Worm (Caenorhabditis elegans) whole organism, L2 larva: ENCODE data around the gene ZK1098.6.

Source experiments
- C34F6.9 ChIP-seq: fragments of 150-350 bp; optimal IDR thresholded peaks from 2 replicates; lab custom pipeline; 2014; ENCODE audit warnings: missing biosample characterization, missing genetic modification characterization
- F13H6.1 ChIP-seq: sonication (generic microtip); optimal IDR thresholded peaks from 2 replicates; lab custom pipeline; 2016; ENCODE audit warnings: missing genetic modification characterization, missing compliant biosample characterization
- R02D3.7 ChIP-seq: fragments of 150-350 bp; optimal IDR thresholded peaks from 2 replicates; lab custom pipeline; 2014; ENCODE audit warnings: missing biosample characterization, missing genetic modification characterization
- Y55F3AM.14 ChIP-seq: fragments of 200-800 bp; sonication (Bioruptor generic); optimal IDR thresholded peaks from 2 replicates; lab custom pipeline; 2018; ENCODE audit warnings: mild to moderate bottlenecking, missing genetic modification characterization, missing compliant biosample characterization
- ZK546.5 ChIP-seq: sonication (generic microtip); optimal IDR thresholded peaks from 2 replicates; lab custom pipeline; 2017; ENCODE audit warnings: missing biosample characterization, missing genetic modification characterization
- alr-1 ChIP-seq: fragments of 150-350 bp; optimal IDR thresholded peaks from 2 replicates; lab custom pipeline; 2014; ENCODE audit warnings: missing biosample characterization, missing genetic modification characterization
- aly-2 ChIP-seq: fragments of 150-350 bp; optimal IDR thresholded peaks from 2 replicates; lab custom pipeline; 2014; ENCODE audit warnings: missing biosample characterization, missing genetic modification characterization
- ama-1 ChIP-seq: fragments of 150-350 bp; optimal IDR thresholded peaks from 2 replicates; lab custom pipeline; 2018; ENCODE audit warnings: inconsistent platforms
- blmp-1 ChIP-seq: sonication (generic microtip); optimal IDR thresholded peaks from 2 replicates; lab custom pipeline; 2017; ENCODE audit warnings: missing genetic modification characterization, mild to moderate bottlenecking, missing compliant biosample characterization, antibody characterized with exemption, moderate library complexity; ENCODE audit not compliant: insufficient read depth
- ceh-82 ChIP-seq: fragments of 150-350 bp; optimal IDR thresholded peaks from 2 replicates; lab custom pipeline; 2014; ENCODE audit warnings: missing biosample characterization, missing genetic modification characterization
- crh-2 ChIP-seq: sonication (generic microtip); optimal IDR thresholded peaks from 2 replicates; lab custom pipeline; 2017; ENCODE audit warnings: missing biosample characterization, missing genetic modification characterization
- dmd-4 ChIP-seq: sonication (generic microtip); optimal IDR thresholded peaks from 2 replicates; lab custom pipeline; 2017; ENCODE audit warnings: missing biosample characterization, missing genetic modification characterization
- egl-27 ChIP-seq: sonication (generic microtip); optimal IDR thresholded peaks from 3 replicates; lab custom pipeline; 2017; ENCODE audit warnings: missing biosample characterization, missing genetic modification reagents, missing genetic modification characterization
- elt-1 ChIP-seq: fragments of 150-350 bp; optimal IDR thresholded peaks from 2 replicates; lab custom pipeline; 2014; ENCODE audit warnings: missing biosample characterization, missing genetic modification characterization
- elt-3 ChIP-seq: sonication (generic microtip); optimal IDR thresholded peaks from 2 replicates; lab custom pipeline; 2017; ENCODE audit warnings: missing biosample characterization, missing genetic modification characterization
- fos-1 ChIP-seq: fragments of 150-350 bp; optimal IDR thresholded peaks from 2 replicates; lab custom pipeline; 2014; ENCODE audit warnings: missing biosample characterization, missing genetic modification characterization
- gmeb-1 ChIP-seq: fragments of 150-350 bp; optimal IDR thresholded peaks from 2 replicates; lab custom pipeline; 2014; ENCODE audit warnings: missing biosample characterization, missing genetic modification characterization
- lin-11 ChIP-seq: fragments of 150-350 bp; sonication (generic microtip); optimal IDR thresholded peaks from 2 replicates; lab custom pipeline; 2014; ENCODE audit warnings: missing biosample characterization, missing genetic modification characterization, inconsistent platforms, mixed read lengths
- lin-13 ChIP-seq: fragments of 150-350 bp; optimal IDR thresholded peaks from 2 replicates; lab custom pipeline; 2014; ENCODE audit warnings: missing biosample characterization, missing genetic modification reagents, missing genetic modification characterization
- lin-39 ChIP-seq: fragments of 150-350 bp; optimal IDR thresholded peaks from 2 replicates; lab custom pipeline; 2014; ENCODE audit warnings: missing biosample characterization, missing genetic modification reagents, missing genetic modification characterization
- lsy-2 ChIP-seq, 2 experiments: fragments of 150-350 bp in 1 of 2; sonication (generic microtip) in 1 of 2; optimal IDR thresholded peaks; 2 replicates each; lab custom pipeline; 2014 to 2017; ENCODE audit warnings: missing biosample characterization in 2 of 2, missing genetic modification characterization in 2 of 2
- mab-5 ChIP-seq: fragments of 150-350 bp; optimal IDR thresholded peaks from 2 replicates; lab custom pipeline; 2014; ENCODE audit warnings: missing biosample characterization, missing genetic modification characterization
- mbf-1 ChIP-seq: sonication (generic microtip); optimal IDR thresholded peaks from 2 replicates; lab custom pipeline; 2017; ENCODE audit warnings: missing biosample characterization, missing genetic modification characterization
- mdl-1 ChIP-seq, 2 experiments: fragments of 150-350 bp in 1 of 2; sonication (generic microtip) in 1 of 2; optimal IDR thresholded peaks; 2 replicates each; lab custom pipeline; 2017; ENCODE audit warnings: missing biosample characterization in 2 of 2, missing genetic modification characterization in 2 of 2
- nhr-10 ChIP-seq: sonication (generic microtip); optimal IDR thresholded peaks from 2 replicates; lab custom pipeline; 2017; ENCODE audit warnings: missing biosample characterization, missing genetic modification characterization
- nhr-11 ChIP-seq: fragments of 150-350 bp; optimal IDR thresholded peaks from 2 replicates; lab custom pipeline; 2014; ENCODE audit warnings: missing biosample characterization, missing genetic modification characterization
- nhr-21 ChIP-seq: fragments of 150-350 bp; optimal IDR thresholded peaks from 2 replicates; lab custom pipeline; 2014; ENCODE audit warnings: missing biosample characterization, missing genetic modification characterization
- nhr-23 ChIP-seq: fragments of 150-350 bp; optimal IDR thresholded peaks from 2 replicates; lab custom pipeline; 2014; ENCODE audit warnings: missing biosample characterization, missing genetic modification reagents, missing genetic modification characterization
- nhr-237 ChIP-seq: fragments of 150-350 bp; optimal IDR thresholded peaks from 2 replicates; lab custom pipeline; 2014; ENCODE audit warnings: missing biosample characterization, missing genetic modification characterization
- nhr-25 ChIP-seq: fragments of 150-350 bp; sonication (generic microtip); optimal IDR thresholded peaks from 3 replicates; lab custom pipeline; 2014; ENCODE audit warnings: missing biosample characterization, missing genetic modification characterization
- nhr-6 ChIP-seq: fragments of 150-350 bp; optimal IDR thresholded peaks from 2 replicates; lab custom pipeline; 2014; ENCODE audit warnings: missing biosample characterization, missing genetic modification characterization
- nhr-77 ChIP-seq: fragments of 150-350 bp; optimal IDR thresholded peaks from 2 replicates; lab custom pipeline; 2014; ENCODE audit warnings: missing biosample characterization, missing genetic modification characterization
- peb-1 ChIP-seq: fragments of 150-350 bp; optimal IDR thresholded peaks from 2 replicates; lab custom pipeline; 2014; ENCODE audit warnings: missing biosample characterization, missing genetic modification characterization
- sem-4 ChIP-seq: fragments of 150-350 bp; optimal IDR thresholded peaks from 2 replicates; lab custom pipeline; 2014; ENCODE audit warnings: missing biosample characterization, missing genetic modification reagents, missing genetic modification characterization
- skn-1 ChIP-seq: sonication (generic microtip); optimal IDR thresholded peaks from 2 replicates; lab custom pipeline; 2017; ENCODE audit warnings: missing biosample characterization, missing genetic modification characterization
- sma-3 ChIP-seq: sonication (generic microtip); optimal IDR thresholded peaks from 2 replicates; lab custom pipeline; 2016; ENCODE audit warnings: missing genetic modification reagents, missing genetic modification characterization, missing compliant biosample characterization
- sma-9 ChIP-seq, 2 experiments: fragments of 150-350 bp in 1 of 2; sonication (generic microtip) in 1 of 2; optimal IDR thresholded peaks; 2 replicates each; lab custom pipeline; 2014 to 2016; ENCODE audit warnings: missing genetic modification characterization in 2 of 2, mild to moderate bottlenecking in 1 of 2, missing biosample characterization in 1 of 2, missing compliant biosample characterization in 1 of 2, missing genetic modification reagents in 1 of 2, moderate library complexity in 1 of 2
- snpc-4 ChIP-seq: fragments of 150-350 bp; optimal IDR thresholded peaks from 2 replicates; lab custom pipeline; 2014; ENCODE audit warnings: missing biosample characterization, missing genetic modification characterization
- unc-39 ChIP-seq: fragments of 150-350 bp; optimal IDR thresholded peaks from 2 replicates; lab custom pipeline; 2014; ENCODE audit warnings: missing biosample characterization, missing genetic modification characterization
- unc-55 ChIP-seq: fragments of 150-350 bp; sonication (generic microtip); optimal IDR thresholded peaks from 3 replicates; lab custom pipeline; 2014; ENCODE audit warnings: missing biosample characterization, missing genetic modification reagents, missing genetic modification characterization
- unc-62 ChIP-seq: fragments of 150-350 bp; optimal IDR thresholded peaks from 2 replicates; lab custom pipeline; 2014; ENCODE audit warnings: missing biosample characterization, missing genetic modification reagents, missing genetic modification characterization
- zag-1 ChIP-seq: fragments of 150-350 bp; optimal IDR thresholded peaks from 2 replicates; lab custom pipeline; 2014; ENCODE audit warnings: missing biosample characterization, missing genetic modification characterization
- ztf-1 ChIP-seq: fragments of 200-800 bp; sonication (Bioruptor generic); conservative IDR thresholded peaks from 2 replicates; pipeline ENCODE4 v1.3.6; 2022; ENCODE audit warnings: missing genetic modification characterization, missing compliant biosample characterization
- ztf-11 ChIP-seq: sonication (generic microtip); optimal IDR thresholded peaks from 2 replicates; lab custom pipeline; 2017; ENCODE audit warnings: missing biosample characterization, missing genetic modification characterization
- ztf-4 ChIP-seq: fragments of 150-350 bp; optimal IDR thresholded peaks from 2 replicates; lab custom pipeline; 2014; ENCODE audit warnings: missing biosample characterization, missing genetic modification characterization

ZK1098.6 gene

ce11 chrIII:9542816-9543215, 15.9 kb downstream of the ZK1098.6 start, which contains the start of gene eif-2Balpha (continued):
- no peak for TF ChIP-seq lin-39 (tag; lab: Kevin White, UChicago)

ce11 chrIII:9544125-9544524, 17.2 kb downstream of the ZK1098.6 start, which contains the start of gene ZK1098.9:
Gene ZK1098.9, plus strand, starts transcription at chrIII:9544425.
- no peak for TF ChIP-seq nhr-77 (tag; lab: Kevin White, UChicago)
- TF ChIP-seq ztf-4 (tag; lab: Kevin White, UChicago): no peak
- no peak for TF ChIP-seq C34F6.9
- TF ChIP-seq Y55F3AM.14: no peak
- TF ChIP-seq ceh-82: no peak
- no peak for TF ChIP-seq nhr-11 (tag; lab: Kevin White, UChicago)
- no peak for TF ChIP-seq nhr-237 (tag; lab: Kevin White, UChicago)
- no peak for TF ChIP-seq alr-1 (tag; lab: Kevin White, UChicago)
- no peak for TF ChIP-seq lsy-2 (tag; optimal IDR thresholded peaks at IDR 0.05; lab: Kevin White, UChicago)
- TF ChIP-seq nhr-6: no peak
- no peak for TF ChIP-seq unc-39

DNA sequence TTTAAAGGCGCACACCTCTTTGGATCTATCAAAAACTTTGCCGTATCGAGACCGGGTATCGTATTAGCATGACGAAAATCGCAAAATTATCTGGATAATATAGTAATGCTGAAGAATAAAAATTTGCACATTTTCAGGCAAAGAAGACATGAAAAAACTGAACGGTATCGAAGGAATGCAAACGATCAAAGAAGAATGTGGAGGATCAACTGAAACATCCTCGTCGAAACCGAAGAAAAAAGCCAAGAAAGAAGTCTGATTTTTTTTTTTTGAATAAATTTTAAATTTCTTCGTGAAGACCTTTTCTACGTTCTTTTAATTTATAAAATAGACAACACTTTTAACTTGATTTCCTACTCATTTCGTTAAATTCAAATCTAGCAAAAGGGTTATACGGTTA, 17.9 kb downstream of the ZK1098.6 start, which contains the start of gene ZK1098.12:
TSS of gene ZK1098.12 (plus strand) at position 301 of the 400 bp plus-strand sequence.
- TF ChIP-seq dmd-4 (tag; lab: Kevin White, UChicago) (no peak), blmp-1 (no peak), egl-27 (tag; lab: Kevin White, UChicago) (no peak), lin-39 (tag; lab: Kevin White, UChicago) (no peak), lsy-2 (tag; optimal IDR thresholded peaks at IDR 0.05; lab: Kevin White, UChicago) (peak in 1 of 2 experiments; percentile 14)

- TF ChIP-seq ama-1 (lab: Kevin White, UChicago) (peak; percentile 84), egl-27 (tag; lab: Kevin White, UChicago) (peak; percentile 73), lin-13 (GFP tag; lab: Kevin White, UChicago) (peak; percentile 69), Y55F3AM.14 (peak; percentile 2), sem-4 (tag; lab: Kevin White, UChicago) (peak; percentile 82), snpc-4 (peak; percentile 83), ztf-4 (tag; lab: Kevin White, UChicago) (peak; percentile 62), elt-1 (no peak), nhr-10 (no peak), nhr-23 (tag; lab: Kevin White, UChicago) (no peak), fos-1 (tag; lab: Kevin White, UChicago) (peak; percentile 21), nhr-21 (tag; lab: Kevin White, UChicago) (peak; percentile 76), lin-11 (tag; lab: Kevin White, UChicago) (peak; percentile 90), unc-55 (GFP tag; lab: Kevin White, UChicago) (peak; percentile 96), nhr-6 (peak; percentile 54), F13H6.1 (peak; percentile 91), dmd-4 (tag; lab: Kevin White, UChicago) (no peak), lin-39 (tag; lab: Kevin White, UChicago) (no peak), sma-3 (GFP tag; lab: Kevin White, UChicago) (peak; percentile 80), ztf-11 (tag; lab: Kevin White, UChicago) (no peak), aly-2 (no peak), zag-1 (tag; lab: Kevin White, UChicago) (peak; percentile 66), ztf-1 (GFP tag; lab: Robert Waterston, UW) (no peak), skn-1 (tag; lab: Kevin White, UChicago) (no peak), unc-39 (no peak), nhr-25 (tag; lab: Kevin White, UChicago) (peak; percentile 84), C34F6.9 (peak; percentile 98), ceh-82 (peak; percentile 81), ZK546.5 (tag; lab: Kevin White, UChicago) (peak; percentile 9), sma-9 (GFP tag; optimal IDR thresholded peaks at IDR 0.05; lab: Kevin White, UChicago) (peak; percentile 78), sma-9 (tag; optimal IDR thresholded peaks at IDR 0.05; lab: Kevin White, UChicago) (no peak), unc-62 (no peak), lsy-2 (tag; optimal IDR thresholded peaks at IDR 0.05; lab: Kevin White, UChicago) (peak; percentile 99 to 100), nhr-237 (tag; lab: Kevin White, UChicago) (no peak), R02D3.7 (tag; lab: Kevin White, UChicago) (no peak), crh-2 (tag; lab: Kevin White, UChicago) (peak; percentile 89), nhr-11 (tag; lab: Kevin White, UChicago) (no peak), mab-5 (tag; lab: Kevin White, UChicago) (peak; percentile 80), elt-3 (no peak), gmeb-1 (peak; percentile 75), mbf-1 (tag; lab: Kevin White, UChicago) (no peak), mdl-1 (tag; optimal IDR thresholded peaks at IDR 0.05; lab: Kevin White, UChicago) (peak; percentile 64 to 91), nhr-77 (tag; lab: Kevin White, UChicago) (no peak), peb-1 (tag; lab: Kevin White, UChicago) (no peak)
Observed at ce11 chrIII:9546016-9546659, 19.2 kb downstream of the ZK1098.6 start, which contains the start of gene unc-16. Gene unc-16, plus strand, starts transcription at chrIII:9546258.
